Fruit fly (Drosophila melanogaster) whole organism, prepupa: Measurements from ENCODE around the gene CG5246.

ENCODE experiments used
- Blimp-1 ChIP-seq: fragments of 200-800 bp; sonication (Bioruptor generic); optimal IDR thresholded peaks from 3 replicates; lab custom pipeline; 2017; ENCODE audit warnings: missing biosample characterization, missing genetic modification characterization, mild to moderate bottlenecking, moderate library complexity, missing genetic modification reagents
- CG10669 ChIP-seq: fragments of 200-800 bp; sonication (Bioruptor generic); optimal IDR thresholded peaks from 3 replicates; lab custom pipeline; 2018; ENCODE audit warnings: missing biosample characterization, mild to moderate bottlenecking, missing genetic modification characterization, moderate library complexity
- CG15336 ChIP-seq: fragments of 200-800 bp; sonication (Bioruptor generic); IDR thresholded peaks from 2 replicates; pipeline ENCODE4 v1.3.6; 2022; ENCODE audit warnings: missing biosample characterization, missing genetic modification characterization
- CG16779 ChIP-seq: fragments of 200-800 bp; sonication (Bioruptor generic); optimal IDR thresholded peaks from 3 replicates; lab custom pipeline; 2017; ENCODE audit warnings: missing biosample characterization, mild to moderate bottlenecking, missing genetic modification characterization
- CG3032 ChIP-seq: fragments of 200-800 bp; optimal IDR thresholded peaks from 2 replicates; lab custom pipeline; 2019; ENCODE audit warnings: missing biosample characterization, mild to moderate bottlenecking, missing genetic modification characterization, moderate library complexity
- CG31627 ChIP-seq: fragments of 200-800 bp; sonication (Bioruptor generic); optimal IDR thresholded peaks from 3 replicates; lab custom pipeline; 2016; ENCODE audit warnings: missing biosample characterization, missing genetic modification characterization
- CG32006 ChIP-seq: fragments of 200-800 bp; sonication (Bioruptor generic); optimal IDR thresholded peaks from 3 replicates; lab custom pipeline; 2017; ENCODE audit warnings: missing biosample characterization, mild to moderate bottlenecking, missing genetic modification characterization
- CG34406 ChIP-seq: fragments of 200-800 bp; sonication (Bioruptor generic); optimal IDR thresholded peaks from 3 replicates; lab custom pipeline; 2016; ENCODE audit warnings: missing biosample characterization, missing genetic modification characterization
- CG3919 ChIP-seq: fragments of 200-800 bp; sonication (Bioruptor generic); optimal IDR thresholded peaks from 3 replicates; lab custom pipeline; 2016; ENCODE audit warnings: missing biosample characterization, missing genetic modification characterization
- CG4318 ChIP-seq: fragments of 200-800 bp; sonication (Bioruptor generic); optimal IDR thresholded peaks from 3 replicates; lab custom pipeline; 2017; ENCODE audit warnings: missing biosample characterization, mild to moderate bottlenecking, missing genetic modification characterization
- CG6163 ChIP-seq: fragments of 200-800 bp; sonication (Bioruptor generic); IDR thresholded peaks from 3 replicates; pipeline ENCODE4 v1.3.6; 2022; ENCODE audit warnings: missing biosample characterization, missing genetic modification characterization
- CG6276 ChIP-seq: fragments of 200-800 bp; sonication (Bioruptor generic); optimal IDR thresholded peaks from 2 replicates; lab custom pipeline; 2017; ENCODE audit warnings: missing biosample characterization, mild to moderate bottlenecking, missing genetic modification characterization
- CG6792 ChIP-seq: fragments of 200-800 bp; sonication (Bioruptor generic); optimal IDR thresholded peaks from 3 replicates; lab custom pipeline; 2016; ENCODE audit warnings: missing biosample characterization, missing genetic modification characterization
- CG6808 ChIP-seq: fragments of 200-800 bp; sonication (Bioruptor generic); optimal IDR thresholded peaks from 3 replicates; lab custom pipeline; 2017; ENCODE audit warnings: missing biosample characterization, missing genetic modification characterization, mild to moderate bottlenecking, moderate library complexity, missing genetic modification reagents
- CG8632 ChIP-seq: fragments of 200-800 bp; sonication (Bioruptor generic); optimal IDR thresholded peaks from 3 replicates; lab custom pipeline; 2016; ENCODE audit warnings: missing biosample characterization, missing genetic modification characterization
- CG9139 ChIP-seq: fragments of 200-800 bp; sonication (Bioruptor generic); optimal IDR thresholded peaks from 3 replicates; lab custom pipeline; 2017; ENCODE audit warnings: missing biosample characterization, mild to moderate bottlenecking, missing genetic modification characterization
- Eip75B ChIP-seq: fragments of 200-800 bp; sonication (Bioruptor generic); optimal IDR thresholded peaks from 3 replicates; lab custom pipeline; 2016; ENCODE audit warnings: missing biosample characterization, missing genetic modification characterization
- Eip78C ChIP-seq: fragments of 200-800 bp; sonication (Bioruptor generic); peaks from one replicate; lab custom pipeline; 2016; ENCODE audit warnings: missing biosample characterization, missing genetic modification characterization
- Eip93F ChIP-seq: fragments of 200-800 bp; sonication (Bioruptor generic); optimal IDR thresholded peaks from 2 replicates; lab custom pipeline; 2016; ENCODE audit warnings: missing biosample characterization, mild to moderate bottlenecking, missing genetic modification characterization
- Ets96B ChIP-seq: fragments of 200-800 bp; optimal IDR thresholded peaks from 2 replicates; lab custom pipeline; 2019; ENCODE audit warnings: missing biosample characterization, mild to moderate bottlenecking, missing genetic modification characterization, moderate library complexity
- Gug ChIP-seq: fragments of 200-800 bp; sonication (Bioruptor generic); IDR thresholded peaks from 2 replicates; pipeline ENCODE4 v1.3.6; 2022; ENCODE audit warnings: missing biosample characterization, missing genetic modification characterization
- Hr39 ChIP-seq: fragments of 200-800 bp; sonication (Bioruptor generic); optimal IDR thresholded peaks from 2 replicates; lab custom pipeline; 2016; ENCODE audit warnings: missing biosample characterization, missing genetic modification characterization
- Hr4 ChIP-seq: fragments of 200-800 bp; sonication (Bioruptor generic); optimal IDR thresholded peaks from 3 replicates; lab custom pipeline; 2016; ENCODE audit warnings: missing biosample characterization, missing genetic modification characterization
- Met ChIP-seq: fragments of 200-800 bp; sonication (Bioruptor generic); optimal IDR thresholded peaks from 3 replicates; lab custom pipeline; 2016; ENCODE audit warnings: missing biosample characterization, missing genetic modification characterization
- Sox102F ChIP-seq: fragments of 200-800 bp; sonication (Bioruptor generic); optimal IDR thresholded peaks from 2 replicates; lab custom pipeline; 2016; ENCODE audit warnings: missing biosample characterization, mild to moderate bottlenecking, missing genetic modification characterization
- acj6 ChIP-seq: fragments of 200-800 bp; sonication (Bioruptor generic); optimal IDR thresholded peaks from 3 replicates; lab custom pipeline; 2016; ENCODE audit warnings: missing biosample characterization, missing genetic modification characterization
- cyc ChIP-seq: fragments of 200-800 bp; sonication (Bioruptor generic); optimal IDR thresholded peaks from 3 replicates; lab custom pipeline; 2016; ENCODE audit warnings: missing biosample characterization, missing genetic modification characterization
- dac ChIP-seq: fragments of 200-800 bp; sonication (Bioruptor generic); optimal IDR thresholded peaks from 2 replicates; lab custom pipeline; 2017; ENCODE audit warnings: missing biosample characterization, mild to moderate bottlenecking, missing genetic modification characterization
- dsx ChIP-seq: fragments of 200-800 bp; optimal IDR thresholded peaks from 3 replicates; lab custom pipeline; 2019; ENCODE audit warnings: missing biosample characterization, mild to moderate bottlenecking, missing genetic modification characterization, moderate library complexity; ENCODE audit not compliant: poor library complexity, severe bottlenecking
- esn ChIP-seq: fragments of 200-800 bp; sonication (Bioruptor generic); optimal IDR thresholded peaks from 2 replicates; lab custom pipeline; 2016; ENCODE audit warnings: missing biosample characterization, mild to moderate bottlenecking, missing genetic modification characterization, moderate library complexity
- fd85E ChIP-seq: fragments of 200-800 bp; sonication (Bioruptor generic); optimal IDR thresholded peaks from 3 replicates; lab custom pipeline; 2016; ENCODE audit warnings: missing biosample characterization, missing genetic modification characterization
- lz ChIP-seq: fragments of 200-800 bp; sonication (Bioruptor generic); optimal IDR thresholded peaks from 3 replicates; lab custom pipeline; 2016; ENCODE audit warnings: missing biosample characterization, missing genetic modification characterization
- pdm3 ChIP-seq: fragments of 200-800 bp; sonication (Bioruptor generic); optimal IDR thresholded peaks from 3 replicates; lab custom pipeline; 2016; ENCODE audit warnings: missing biosample characterization, missing genetic modification characterization
- salr ChIP-seq, 2 experiments: fragments of 200-800 bp; sonication (Bioruptor generic); optimal IDR thresholded peaks; 3 replicates each; lab custom pipeline; 2016 to 2018; ENCODE audit warnings: missing biosample characterization in 2 of 2, missing genetic modification characterization in 2 of 2, mild to moderate bottlenecking in 1 of 2
- spab ChIP-seq: fragments of 200-800 bp; sonication (Bioruptor generic); optimal IDR thresholded peaks from 2 replicates; lab custom pipeline; 2017; ENCODE audit warnings: missing biosample characterization, mild to moderate bottlenecking, missing genetic modification characterization, missing genetic modification reagents
- ss ChIP-seq, 2 experiments: fragments of 200-800 bp; sonication (Bioruptor generic); optimal IDR thresholded peaks; 2 replicates in 1 of 2; 3 replicates in 1 of 2; lab custom pipeline; 2017 to 2018; ENCODE audit warnings: mild to moderate bottlenecking in 2 of 2, missing biosample characterization in 2 of 2, missing genetic modification characterization in 2 of 2, moderate library complexity in 1 of 2

The CG5246 gene

DNA sequence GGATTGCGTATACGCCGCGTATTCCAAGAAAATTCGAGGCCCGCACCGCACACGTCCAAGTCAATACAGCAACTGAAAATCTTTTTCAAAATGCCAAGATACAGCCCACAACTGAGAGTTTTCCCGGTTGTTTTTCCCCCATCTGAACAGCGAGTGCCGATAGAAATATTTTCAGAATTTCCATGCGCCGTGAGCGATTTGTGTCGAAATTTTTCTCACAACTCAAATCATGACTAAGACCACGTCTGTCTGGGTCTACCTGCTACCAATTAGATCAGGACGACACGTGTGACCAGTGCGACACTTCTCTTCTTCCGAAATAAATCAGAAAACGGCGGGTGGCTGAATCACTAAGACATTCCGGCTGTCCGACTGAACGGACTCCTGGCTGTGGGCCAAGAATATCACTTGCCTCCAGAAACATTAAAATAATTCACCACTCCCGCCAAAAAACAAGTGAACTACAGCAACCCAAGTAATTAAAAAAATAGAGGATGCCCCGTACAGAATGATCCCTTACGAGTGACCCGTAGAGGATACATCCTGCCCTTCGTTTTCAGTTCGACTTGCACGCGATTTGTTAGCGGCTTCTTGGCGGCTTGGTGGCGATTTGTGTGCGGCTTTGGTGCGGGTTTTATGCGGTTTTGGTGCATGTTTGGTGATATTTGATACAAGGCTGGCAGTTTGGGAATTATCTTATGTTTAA is 10.4 kb upstream of the CG5246 start, which contains the start of gene cher:
TSS of gene cher (minus strand) at position 51 of the 706 bp plus-strand sequence.
- TF ChIP-seq CG8632 (GFP tag; lab: Kevin White, UChicago) (no peak), Eip78C (GFP tag; lab: Kevin White, UChicago) (no peak), CG34406 (GFP tag; lab: Kevin White, UChicago) (no peak), CG16779 (tag; lab: Kevin White, UChicago) (no peak), CG9139 (GFP tag; lab: Kevin White, UChicago) (no peak)

DNA sequence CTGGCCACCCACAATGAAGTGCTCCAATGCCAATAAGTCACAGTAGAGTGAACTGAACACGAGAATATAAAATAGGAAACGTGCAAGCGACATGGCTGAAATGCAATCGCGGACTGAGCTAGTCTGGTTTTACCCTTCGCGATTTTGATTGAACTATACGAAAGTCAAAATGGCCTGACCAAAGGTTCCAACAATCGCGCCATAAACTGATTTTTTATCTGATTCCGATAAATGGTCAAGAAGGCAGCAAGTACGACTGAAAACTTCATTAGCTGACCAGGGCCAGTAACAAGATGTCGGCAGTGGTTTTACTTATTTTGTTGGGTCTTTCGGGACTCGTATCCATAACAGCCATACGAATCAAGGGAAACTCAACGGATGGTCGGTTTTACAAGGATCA is 9.1 kb upstream of the CG5246 start, which contains the start of the genes CG17477 and CG31269:
TSS of gene CG17477 (minus strand) at position 101 of the 400 bp plus-strand sequence.
TSS of gene CG31269 (plus strand) at position 289 of the 400 bp plus-strand sequence.
- TF ChIP-seq CG31627 (no peak), ss (GFP tag; optimal IDR thresholded peaks at IDR 0.05; lab: Kevin White, UChicago) (no peak)

DNA sequence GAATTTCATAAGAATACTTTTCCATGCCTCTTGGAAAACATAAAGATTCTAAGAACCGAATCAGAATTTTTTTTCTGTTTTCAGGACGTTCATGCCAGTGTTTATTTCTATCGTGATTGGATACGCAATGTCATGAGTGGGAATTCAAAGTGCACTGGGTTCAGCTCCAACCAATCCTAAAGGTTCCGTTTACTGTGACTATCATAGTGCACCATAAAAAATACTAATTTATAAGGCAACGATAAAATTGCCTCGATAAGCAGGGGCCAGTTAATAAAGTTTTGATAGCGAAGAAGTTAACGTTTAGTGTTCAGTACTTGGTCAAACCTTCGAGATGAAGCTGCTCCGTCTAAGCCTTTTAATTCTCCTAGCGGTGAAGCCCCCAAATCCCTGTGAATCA is 8.0 kb upstream of the CG5246 start, which contains the start of gene CG31265:
TSS of gene CG31265 (plus strand) at position 301 of the 400 bp plus-strand sequence.
- TF ChIP-seq dsx (GFP tag; lab: Kevin White, UChicago) (no peak), acj6 (GFP tag; lab: Kevin White, UChicago) (no peak), Hr39 (GFP tag; lab: Kevin White, UChicago) (no peak), esn (no peak), Eip78C (GFP tag; lab: Kevin White, UChicago) (no peak), ss (GFP tag; optimal IDR thresholded peaks at IDR 0.05; lab: Kevin White, UChicago) (no peak), Blimp-1 (GFP tag; lab: Kevin White, UChicago) (no peak), Eip93F (no peak), CG3032 (tag; lab: Kevin White, UChicago) (no peak), CG6276 (no peak), Sox102F (GFP tag; lab: Kevin White, UChicago) (no peak), pdm3 (no peak), lz (GFP tag; lab: Kevin White, UChicago) (no peak), dac (GFP tag; lab: Kevin White, UChicago) (no peak), salr (GFP tag; optimal IDR thresholded peaks at IDR 0.05; lab: Kevin White, UChicago) (no peak), CG6792 (no peak), CG4318 (GFP tag; lab: Kevin White, UChicago) (no peak)
- TF ChIP-seq, all 60 proteins: peak for 0

DNA sequence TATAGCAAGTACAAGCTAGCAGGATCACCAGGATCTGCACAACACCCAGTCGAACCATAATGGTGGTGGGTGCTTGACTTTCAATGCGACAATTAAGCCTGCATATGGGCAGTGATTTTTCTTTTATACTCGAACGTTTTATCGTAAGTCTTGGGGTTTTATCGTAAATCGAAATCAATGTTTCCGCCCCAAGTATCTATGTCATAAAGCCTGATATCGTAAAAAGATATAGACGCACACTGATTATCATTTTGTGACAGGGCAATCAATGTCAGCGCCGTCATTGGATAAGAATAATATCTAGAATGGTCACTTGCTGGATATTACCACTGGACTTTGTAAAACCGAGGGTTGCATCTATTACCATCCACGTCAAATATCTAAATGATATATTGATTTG is 5.6 kb upstream of the CG5246 start, which contains the start of gene CG17475:
TSS of gene CG17475 (minus strand) at position 101 of the 400 bp plus-strand sequence.
- TF ChIP-seq Hr4 (no peak), pdm3 (no peak), CG15336 (no peak), Ets96B (tag; lab: Kevin White, UChicago) (no peak), CG6276 (no peak), CG6163 (GFP tag; lab: Robert Waterston, UW) (no peak), CG16779 (tag; lab: Kevin White, UChicago) (no peak)

DNA sequence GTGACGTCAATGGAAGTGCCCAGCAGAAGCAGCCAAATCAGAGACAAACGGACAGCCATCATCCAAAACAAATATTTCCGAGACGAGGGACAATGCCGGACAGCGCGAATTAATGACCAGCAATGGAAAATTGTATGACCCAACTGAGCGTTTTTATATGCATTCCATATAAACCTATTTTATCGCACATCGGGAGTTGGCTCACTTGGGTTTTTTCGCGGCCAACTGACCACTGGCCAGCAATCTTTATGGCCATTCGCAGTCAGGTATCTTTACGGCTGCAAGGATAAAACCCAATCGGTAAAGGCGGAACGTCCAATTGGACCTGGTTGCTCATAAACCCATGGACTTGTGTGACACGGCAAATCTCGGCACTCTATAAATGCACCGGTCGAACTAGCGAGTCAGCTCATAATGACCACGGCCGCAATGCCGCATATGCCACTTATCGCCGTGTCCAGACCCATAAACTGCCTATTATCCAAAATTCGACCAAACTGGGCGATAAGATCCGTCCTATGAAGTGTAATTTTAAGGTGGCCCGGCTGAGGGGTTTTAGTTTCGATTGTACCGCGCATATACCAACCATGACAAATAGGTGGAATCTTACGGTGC is 3.7 kb upstream of the CG5246 start, which contains the start of the genes CG4053 and CG31266:
TSS of gene CG4053 (minus strand) at position 101 of the 615 bp plus-strand sequence.
TSS of gene CG31266 (plus strand) at position 565 of the 615 bp plus-strand sequence.
- no peak for TF ChIP-seq Hr4
- no peak for TF ChIP-seq spab (GFP tag; lab: Kevin White, UChicago)
- no peak for TF ChIP-seq Eip75B (GFP tag; lab: Kevin White, UChicago)
- TF ChIP-seq CG3919 (GFP tag; lab: Kevin White, UChicago), result no peak
- no peak for TF ChIP-seq CG15336
- no peak for TF ChIP-seq cyc (GFP tag; lab: Kevin White, UChicago)
- no peak for TF ChIP-seq CG16779 (tag; lab: Kevin White, UChicago)
- TF ChIP-seq Gug, result no peak
- no peak for TF ChIP-seq CG10669
- TF ChIP-seq fd85E, result no peak
- TF ChIP-seq Met (GFP tag; lab: Kevin White, UChicago), result no peak
- no peak for TF ChIP-seq CG6276
- no peak for TF ChIP-seq Eip78C (GFP tag; lab: Kevin White, UChicago)
- no peak for TF ChIP-seq CG6808 (GFP tag; lab: Kevin White, UChicago)
- TF ChIP-seq CG32006 (GFP tag; lab: Kevin White, UChicago), result no peak
- no peak for TF ChIP-seq ss (GFP tag; optimal IDR thresholded peaks at IDR 0.05; lab: Kevin White, UChicago)
- no peak for TF ChIP-seq acj6 (GFP tag; lab: Kevin White, UChicago)
- TF ChIP-seq salr (GFP tag; optimal IDR thresholded peaks at IDR 0.05; lab: Kevin White, UChicago), result no peak
